Worm (Caenorhabditis elegans): ENCODE measurements around the gene gldi-2.

DNA sequence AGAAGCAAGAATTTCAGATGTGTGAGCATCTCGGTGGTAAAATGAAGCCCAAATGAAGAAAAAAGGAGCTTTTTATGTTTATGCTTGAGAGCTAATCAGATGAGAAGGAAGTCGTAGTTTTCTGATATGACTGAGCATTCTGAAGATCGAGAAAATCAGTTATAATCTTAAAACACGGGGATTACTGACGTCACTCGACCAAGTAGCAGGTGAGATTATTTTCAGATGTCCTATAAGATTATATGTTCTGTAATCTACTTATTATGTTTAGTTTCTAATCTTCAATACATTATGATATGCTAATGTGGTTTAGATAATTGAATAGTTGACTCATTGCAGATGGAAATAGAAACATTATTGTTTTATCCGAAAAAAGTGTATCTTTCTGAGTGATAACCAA lies 37.4 kb upstream of the gldi-2 start, which contains the start of gene ins-14:
- TF ChIP-seq lin-39 (tag; optimal IDR thresholded peaks at IDR 0.05) (no peak), lir-3 (tag; optimal IDR thresholded peaks at IDR 0.05) (no peak), ama-1 (optimal IDR thresholded peaks at IDR 0.05) (no peak), unc-62 (GFP tag; optimal IDR thresholded peaks at IDR 0.05 in 1 of 2) (no peak), unc-62 (tag; optimal IDR thresholded peaks at IDR 0.05) (no peak), T20F7.1 (GFP tag; optimal IDR thresholded peaks at IDR 0.05) (no peak)
